Worm (Caenorhabditis elegans) whole organism, early embryonic: ENCODE measurements around the gene mam-6.

Source experiments
- F13C5.2 ChIP-seq: sonication (generic microtip); optimal IDR thresholded peaks from 2 replicates; lab custom pipeline; 2017; ENCODE audit warnings: mild to moderate bottlenecking, missing genetic modification characterization, inconsistent platforms, missing compliant biosample characterization
- aly-1 ChIP-seq: sonication (generic microtip); optimal IDR thresholded peaks from 2 replicates; lab custom pipeline; 2016; ENCODE audit warnings: missing genetic modification characterization, missing compliant biosample characterization
- ama-1 ChIP-seq: fragments of 150-350 bp; optimal IDR thresholded peaks from 2 replicates; lab custom pipeline; 2014
- ceh-36 ChIP-seq: sonication (generic microtip); optimal IDR thresholded peaks from 2 replicates; lab custom pipeline; 2016; ENCODE audit warnings: missing genetic modification characterization, inconsistent platforms, missing compliant biosample characterization
- ets-7 ChIP-seq: sonication (generic microtip); optimal IDR thresholded peaks from 2 replicates; lab custom pipeline; 2016; ENCODE audit warnings: missing genotype, missing genetic modification characterization, missing compliant biosample characterization
- flt-1 ChIP-seq: fragments of 200-800 bp; sonication (Bioruptor generic); IDR thresholded peaks from 2 replicates; pipeline ENCODE4 v1.3.6; 2022; ENCODE audit warnings: missing genetic modification characterization, missing compliant biosample characterization
- hmg-4 ChIP-seq: fragments of 200-800 bp; sonication (Bioruptor generic); optimal IDR thresholded peaks from 2 replicates; lab custom pipeline; 2018; ENCODE audit warnings: mild to moderate bottlenecking, missing genetic modification characterization, missing compliant biosample characterization
- hnd-1 ChIP-seq: sonication (generic microtip); optimal IDR thresholded peaks from 2 replicates; lab custom pipeline; 2016; ENCODE audit warnings: missing genetic modification characterization, missing compliant biosample characterization
- pes-1 ChIP-seq: fragments of 200-800 bp; sonication (Bioruptor generic); IDR thresholded peaks from 2 replicates; pipeline ENCODE4 v1.3.6; 2022; ENCODE audit warnings: missing genetic modification reagents, missing genetic modification characterization, missing compliant biosample characterization
- tbx-11 ChIP-seq: fragments of 200-800 bp; sonication (Bioruptor generic); IDR thresholded peaks from 2 replicates; pipeline ENCODE4 v1.3.6; 2022; ENCODE audit warnings: missing genetic modification characterization, missing compliant biosample characterization
- tbx-37 ChIP-seq: fragments of 200-800 bp; sonication (Bioruptor generic); conservative IDR thresholded peaks from 2 replicates; pipeline ENCODE4 v1.3.6; 2022; ENCODE audit warnings: missing genetic modification reagents, missing genetic modification characterization, missing compliant biosample characterization
- tra-4 ChIP-seq: sonication (generic microtip); optimal IDR thresholded peaks from 2 replicates; lab custom pipeline; 2017; ENCODE audit warnings: missing genetic modification characterization, missing compliant biosample characterization

DNA sequence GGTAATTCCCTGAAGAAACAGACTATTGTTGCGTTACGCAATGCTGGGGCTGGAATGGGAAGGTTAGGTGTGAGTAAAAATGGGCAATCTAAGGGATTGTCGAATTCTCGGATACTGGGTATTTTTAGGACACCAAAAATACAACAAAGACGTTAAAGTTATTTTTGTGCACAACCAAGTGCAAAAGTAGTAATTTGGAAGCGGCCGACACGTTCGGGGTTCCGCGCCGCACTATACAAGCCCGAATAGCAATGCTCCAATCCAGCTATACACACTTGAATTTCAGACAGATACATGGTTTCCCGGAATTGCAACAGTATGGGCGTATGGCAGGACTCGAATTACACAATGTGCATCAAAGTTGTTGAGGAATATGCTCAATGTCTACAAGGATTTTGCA lies 41.1 kb downstream of the mam-6 start:
- TF ChIP-seq flt-1 (GFP tag; lab: Robert Waterston, UW) (no peak), tbx-37 (GFP tag; lab: Robert Waterston, UW) (no peak), F13C5.2 (tag; lab: Kevin White, UChicago) (no peak), ets-7 (tag; lab: Kevin White, UChicago) (no peak), ama-1 (no peak), hnd-1 (tag; lab: Kevin White, UChicago) (no peak), ceh-36 (tag; lab: Kevin White, UChicago) (no peak), aly-1 (no peak), hmg-4 (no peak), pes-1 (GFP tag; lab: Robert Waterston, UW) (no peak), tra-4 (no peak), tbx-11 (GFP tag; lab: Robert Waterston, UW) (no peak)
